Worm (Caenorhabditis elegans): ENCODE data around the gene clec-245.

Gene clec-245

DNA sequence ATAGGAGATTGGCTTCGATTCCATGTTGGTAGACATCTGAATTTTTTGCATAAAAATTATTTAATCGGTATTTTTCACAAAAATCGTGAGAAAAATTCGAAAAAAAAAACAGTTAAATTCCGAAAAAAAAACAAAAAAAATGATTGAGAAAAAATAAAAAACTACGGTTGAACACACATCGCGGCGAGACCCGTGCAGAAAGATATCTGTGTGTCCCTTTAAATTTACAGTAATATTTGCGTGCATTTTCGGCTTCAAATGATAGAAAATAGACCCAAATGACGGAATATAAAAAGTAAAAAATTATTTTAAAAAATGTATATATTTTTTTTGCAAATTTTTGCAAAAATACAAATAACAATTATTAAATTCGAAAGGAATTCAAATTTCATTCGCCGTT is 50.5 kb downstream of the clec-245 start:
- TF ChIP-seq efl-3 (GFP tag; optimal IDR thresholded peaks at IDR 0.05) (no peak), pag-3 (tag; optimal IDR thresholded peaks at IDR 0.05; ENCODE audit: borderline replicate concordance, insufficient read depth) (no peak), ces-1 (GFP tag; optimal IDR thresholded peaks at IDR 0.05) (no peak), jun-1 (tag; optimal IDR thresholded peaks at IDR 0.05) (no peak), C34B4.2 (tag; optimal IDR thresholded peaks at IDR 0.05) (no peak), skn-1 (tag; optimal IDR thresholded peaks at IDR 0.05) (no peak), fkh-4 (tag; optimal IDR thresholded peaks at IDR 0.05; ENCODE audit: borderline replicate concordance) (no peak), elt-3 (tag; optimal IDR thresholded peaks at IDR 0.05) (no peak), swsn-7 (tag; optimal IDR thresholded peaks at IDR 0.05) (no peak), C04F5.9 (tag; optimal IDR thresholded peaks at IDR 0.05) (no peak), ceh-88 (GFP tag; IDR thresholded peaks at IDR 0.05) (no peak)
